Worm (Caenorhabditis elegans) whole organism, L2 larva: ENCODE results near the gene C27A2.8.
A peak's percentile ranks its signal among the peaks of the same experiment; 100 is the strongest.

Source experiments
- C34F6.9 ChIP-seq: fragments of 150-350 bp; optimal IDR thresholded peaks from 2 replicates; lab custom pipeline; 2014; ENCODE audit warnings: missing biosample characterization, missing genetic modification characterization
- F13H6.1 ChIP-seq: sonication (generic microtip); optimal IDR thresholded peaks from 2 replicates; lab custom pipeline; 2016; ENCODE audit warnings: missing genetic modification characterization, missing compliant biosample characterization
- R02D3.7 ChIP-seq: fragments of 150-350 bp; optimal IDR thresholded peaks from 2 replicates; lab custom pipeline; 2014; ENCODE audit warnings: missing biosample characterization, missing genetic modification characterization
- Y55F3AM.14 ChIP-seq: fragments of 200-800 bp; sonication (Bioruptor generic); optimal IDR thresholded peaks from 2 replicates; lab custom pipeline; 2018; ENCODE audit warnings: mild to moderate bottlenecking, missing genetic modification characterization, missing compliant biosample characterization
- ZK546.5 ChIP-seq: sonication (generic microtip); optimal IDR thresholded peaks from 2 replicates; lab custom pipeline; 2017; ENCODE audit warnings: missing biosample characterization, missing genetic modification characterization
- alr-1 ChIP-seq: fragments of 150-350 bp; optimal IDR thresholded peaks from 2 replicates; lab custom pipeline; 2014; ENCODE audit warnings: missing biosample characterization, missing genetic modification characterization
- aly-2 ChIP-seq: fragments of 150-350 bp; optimal IDR thresholded peaks from 2 replicates; lab custom pipeline; 2014; ENCODE audit warnings: missing biosample characterization, missing genetic modification characterization
- ama-1 ChIP-seq: fragments of 150-350 bp; optimal IDR thresholded peaks from 2 replicates; lab custom pipeline; 2018; ENCODE audit warnings: inconsistent platforms
- blmp-1 ChIP-seq: sonication (generic microtip); optimal IDR thresholded peaks from 2 replicates; lab custom pipeline; 2017; ENCODE audit warnings: missing genetic modification characterization, mild to moderate bottlenecking, missing compliant biosample characterization, antibody characterized with exemption, moderate library complexity; ENCODE audit not compliant: insufficient read depth
- ceh-16 ChIP-seq: fragments of 150-350 bp; optimal IDR thresholded peaks from 2 replicates; lab custom pipeline; 2014; ENCODE audit warnings: missing biosample characterization, missing genetic modification characterization
- ceh-82 ChIP-seq: fragments of 150-350 bp; optimal IDR thresholded peaks from 2 replicates; lab custom pipeline; 2014; ENCODE audit warnings: missing biosample characterization, missing genetic modification characterization
- crh-2 ChIP-seq: sonication (generic microtip); optimal IDR thresholded peaks from 2 replicates; lab custom pipeline; 2017; ENCODE audit warnings: missing biosample characterization, missing genetic modification characterization
- dmd-4 ChIP-seq: sonication (generic microtip); optimal IDR thresholded peaks from 2 replicates; lab custom pipeline; 2017; ENCODE audit warnings: missing biosample characterization, missing genetic modification characterization
- egl-27 ChIP-seq: sonication (generic microtip); optimal IDR thresholded peaks from 3 replicates; lab custom pipeline; 2017; ENCODE audit warnings: missing biosample characterization, missing genetic modification reagents, missing genetic modification characterization
- elt-1 ChIP-seq: fragments of 150-350 bp; optimal IDR thresholded peaks from 2 replicates; lab custom pipeline; 2014; ENCODE audit warnings: missing biosample characterization, missing genetic modification characterization
- elt-3 ChIP-seq: sonication (generic microtip); optimal IDR thresholded peaks from 2 replicates; lab custom pipeline; 2017; ENCODE audit warnings: missing biosample characterization, missing genetic modification characterization
- fos-1 ChIP-seq: fragments of 150-350 bp; optimal IDR thresholded peaks from 2 replicates; lab custom pipeline; 2014; ENCODE audit warnings: missing biosample characterization, missing genetic modification characterization
- gmeb-1 ChIP-seq: fragments of 150-350 bp; optimal IDR thresholded peaks from 2 replicates; lab custom pipeline; 2014; ENCODE audit warnings: missing biosample characterization, missing genetic modification characterization
- lin-11 ChIP-seq: fragments of 150-350 bp; sonication (generic microtip); optimal IDR thresholded peaks from 2 replicates; lab custom pipeline; 2014; ENCODE audit warnings: missing biosample characterization, missing genetic modification characterization, inconsistent platforms, mixed read lengths
- lin-13 ChIP-seq: fragments of 150-350 bp; optimal IDR thresholded peaks from 2 replicates; lab custom pipeline; 2014; ENCODE audit warnings: missing biosample characterization, missing genetic modification reagents, missing genetic modification characterization
- lin-39 ChIP-seq: fragments of 150-350 bp; optimal IDR thresholded peaks from 2 replicates; lab custom pipeline; 2014; ENCODE audit warnings: missing biosample characterization, missing genetic modification reagents, missing genetic modification characterization
- lsy-2 ChIP-seq, 2 experiments: fragments of 150-350 bp in 1 of 2; sonication (generic microtip) in 1 of 2; optimal IDR thresholded peaks; 2 replicates each; lab custom pipeline; 2014 to 2017; ENCODE audit warnings: missing biosample characterization in 2 of 2, missing genetic modification characterization in 2 of 2
- mab-5 ChIP-seq: fragments of 150-350 bp; optimal IDR thresholded peaks from 2 replicates; lab custom pipeline; 2014; ENCODE audit warnings: missing biosample characterization, missing genetic modification characterization
- mbf-1 ChIP-seq: sonication (generic microtip); optimal IDR thresholded peaks from 2 replicates; lab custom pipeline; 2017; ENCODE audit warnings: missing biosample characterization, missing genetic modification characterization
- mdl-1 ChIP-seq, 2 experiments: fragments of 150-350 bp in 1 of 2; sonication (generic microtip) in 1 of 2; optimal IDR thresholded peaks; 2 replicates each; lab custom pipeline; 2017; ENCODE audit warnings: missing biosample characterization in 2 of 2, missing genetic modification characterization in 2 of 2
- nhr-10 ChIP-seq: sonication (generic microtip); optimal IDR thresholded peaks from 2 replicates; lab custom pipeline; 2017; ENCODE audit warnings: missing biosample characterization, missing genetic modification characterization
- nhr-11 ChIP-seq: fragments of 150-350 bp; optimal IDR thresholded peaks from 2 replicates; lab custom pipeline; 2014; ENCODE audit warnings: missing biosample characterization, missing genetic modification characterization
- nhr-12 ChIP-seq: fragments of 150-350 bp; optimal IDR thresholded peaks from 2 replicates; lab custom pipeline; 2014; ENCODE audit warnings: missing biosample characterization, missing genetic modification characterization
- nhr-129 ChIP-seq: fragments of 150-350 bp; optimal IDR thresholded peaks from 2 replicates; lab custom pipeline; 2014; ENCODE audit warnings: missing biosample characterization, missing genetic modification characterization
- nhr-21 ChIP-seq: fragments of 150-350 bp; optimal IDR thresholded peaks from 2 replicates; lab custom pipeline; 2014; ENCODE audit warnings: missing biosample characterization, missing genetic modification characterization
- nhr-23 ChIP-seq: fragments of 150-350 bp; optimal IDR thresholded peaks from 2 replicates; lab custom pipeline; 2014; ENCODE audit warnings: missing biosample characterization, missing genetic modification reagents, missing genetic modification characterization
- nhr-237 ChIP-seq: fragments of 150-350 bp; optimal IDR thresholded peaks from 2 replicates; lab custom pipeline; 2014; ENCODE audit warnings: missing biosample characterization, missing genetic modification characterization
- nhr-25 ChIP-seq: fragments of 150-350 bp; sonication (generic microtip); optimal IDR thresholded peaks from 3 replicates; lab custom pipeline; 2014; ENCODE audit warnings: missing biosample characterization, missing genetic modification characterization
- nhr-6 ChIP-seq: fragments of 150-350 bp; optimal IDR thresholded peaks from 2 replicates; lab custom pipeline; 2014; ENCODE audit warnings: missing biosample characterization, missing genetic modification characterization
- nhr-77 ChIP-seq: fragments of 150-350 bp; optimal IDR thresholded peaks from 2 replicates; lab custom pipeline; 2014; ENCODE audit warnings: missing biosample characterization, missing genetic modification characterization
- peb-1 ChIP-seq: fragments of 150-350 bp; optimal IDR thresholded peaks from 2 replicates; lab custom pipeline; 2014; ENCODE audit warnings: missing biosample characterization, missing genetic modification characterization
- sem-4 ChIP-seq: fragments of 150-350 bp; optimal IDR thresholded peaks from 2 replicates; lab custom pipeline; 2014; ENCODE audit warnings: missing biosample characterization, missing genetic modification reagents, missing genetic modification characterization
- skn-1 ChIP-seq: sonication (generic microtip); optimal IDR thresholded peaks from 2 replicates; lab custom pipeline; 2017; ENCODE audit warnings: missing biosample characterization, missing genetic modification characterization
- sma-3 ChIP-seq: sonication (generic microtip); optimal IDR thresholded peaks from 2 replicates; lab custom pipeline; 2016; ENCODE audit warnings: missing genetic modification reagents, missing genetic modification characterization, missing compliant biosample characterization
- sma-9 ChIP-seq, 2 experiments: fragments of 150-350 bp in 1 of 2; sonication (generic microtip) in 1 of 2; optimal IDR thresholded peaks; 2 replicates each; lab custom pipeline; 2014 to 2016; ENCODE audit warnings: missing genetic modification characterization in 2 of 2, mild to moderate bottlenecking in 1 of 2, missing biosample characterization in 1 of 2, missing compliant biosample characterization in 1 of 2, missing genetic modification reagents in 1 of 2, moderate library complexity in 1 of 2
- snpc-4 ChIP-seq: fragments of 150-350 bp; optimal IDR thresholded peaks from 2 replicates; lab custom pipeline; 2014; ENCODE audit warnings: missing biosample characterization, missing genetic modification characterization
- unc-39 ChIP-seq: fragments of 150-350 bp; optimal IDR thresholded peaks from 2 replicates; lab custom pipeline; 2014; ENCODE audit warnings: missing biosample characterization, missing genetic modification characterization
- unc-55 ChIP-seq: fragments of 150-350 bp; sonication (generic microtip); optimal IDR thresholded peaks from 3 replicates; lab custom pipeline; 2014; ENCODE audit warnings: missing biosample characterization, missing genetic modification reagents, missing genetic modification characterization
- unc-62 ChIP-seq: fragments of 150-350 bp; optimal IDR thresholded peaks from 2 replicates; lab custom pipeline; 2014; ENCODE audit warnings: missing biosample characterization, missing genetic modification reagents, missing genetic modification characterization
- zag-1 ChIP-seq: fragments of 150-350 bp; optimal IDR thresholded peaks from 2 replicates; lab custom pipeline; 2014; ENCODE audit warnings: missing biosample characterization, missing genetic modification characterization
- ztf-1 ChIP-seq: fragments of 200-800 bp; sonication (Bioruptor generic); conservative IDR thresholded peaks from 2 replicates; pipeline ENCODE4 v1.3.6; 2022; ENCODE audit warnings: missing genetic modification characterization, missing compliant biosample characterization
- ztf-11 ChIP-seq: sonication (generic microtip); optimal IDR thresholded peaks from 2 replicates; lab custom pipeline; 2017; ENCODE audit warnings: missing biosample characterization, missing genetic modification characterization
- ztf-4 ChIP-seq: fragments of 150-350 bp; optimal IDR thresholded peaks from 2 replicates; lab custom pipeline; 2014; ENCODE audit warnings: missing biosample characterization, missing genetic modification characterization

C27A2.8 gene

DNA sequence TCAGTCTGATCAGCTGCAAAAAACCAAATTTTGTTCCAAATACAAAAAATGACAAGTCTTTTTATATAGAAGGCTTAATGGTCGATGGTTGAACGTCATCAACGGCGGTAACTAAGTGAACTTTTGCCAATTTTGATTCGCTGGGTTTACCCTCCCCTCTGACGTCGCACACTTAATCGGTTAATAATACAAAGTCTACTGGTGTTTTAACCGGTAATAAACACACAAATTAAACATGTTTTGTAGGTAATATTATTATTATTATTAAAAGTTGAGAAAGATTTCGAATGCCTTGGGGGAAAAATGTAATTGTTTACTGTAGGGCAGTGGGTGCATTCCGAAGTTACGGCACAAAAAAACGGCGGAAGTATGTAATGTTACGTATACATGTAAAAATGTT, 7.1 kb downstream of the C27A2.8 start, which contains the start of gene pho-12:
Gene pho-12, minus strand, starts transcription at position 101 of the 400 bp plus-strand sequence.
- TF ChIP-seq ama-1 (lab: Kevin White, UChicago) (no peak), ceh-82 (tag; lab: Kevin White, UChicago) (no peak), mdl-1 (tag; optimal IDR thresholded peaks at IDR 0.05; lab: Kevin White, UChicago) (no peak), ceh-16 (tag; lab: Kevin White, UChicago) (no peak), skn-1 (no peak), R02D3.7 (tag; lab: Kevin White, UChicago) (no peak), lsy-2 (tag; optimal IDR thresholded peaks at IDR 0.05; lab: Kevin White, UChicago) (no peak)

DNA sequence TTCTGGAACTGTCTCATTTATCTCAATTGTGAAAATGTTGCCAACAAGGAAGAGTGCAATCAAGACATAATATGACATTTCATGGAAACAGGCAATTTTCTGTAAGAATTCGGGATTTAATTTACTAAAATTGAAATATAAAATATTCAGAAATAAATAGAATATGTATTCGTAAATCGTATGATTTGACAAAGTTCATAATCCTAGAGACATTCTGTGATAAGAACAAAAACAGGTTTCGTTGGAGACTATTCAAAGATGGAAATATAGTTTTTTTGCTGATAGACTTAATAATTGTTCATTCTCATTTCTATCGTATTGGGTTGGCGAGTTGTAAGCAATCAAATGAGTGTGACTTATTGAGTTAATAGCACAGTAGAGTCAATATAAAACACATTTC, 9.8 kb downstream of the C27A2.8 start, which contains the start of gene C27A2.12:
Gene C27A2.12, minus strand, starts transcription at position 101 of the 400 bp plus-strand sequence.
- TF ChIP-seq nhr-11 (no peak), mdl-1 (tag; optimal IDR thresholded peaks at IDR 0.05; lab: Kevin White, UChicago) (no peak), nhr-237 (tag; lab: Kevin White, UChicago) (no peak), lin-11 (no peak), egl-27 (no peak)

- peak; percentile 44 for TF ChIP-seq lin-11
- TF ChIP-seq ceh-16 (tag; lab: Kevin White, UChicago), result no peak
- no peak for TF ChIP-seq alr-1
- TF ChIP-seq elt-3 (tag; lab: Kevin White, UChicago), result no peak
- TF ChIP-seq egl-27, result no peak
- peak; percentile 35 for TF ChIP-seq C34F6.9 (tag; lab: Kevin White, UChicago)
- no peak for TF ChIP-seq dmd-4
- no peak for TF ChIP-seq mab-5 (tag; lab: Kevin White, UChicago)
- peak in 1 of 2 experiments; percentile 8 for TF ChIP-seq mdl-1 (tag; optimal IDR thresholded peaks at IDR 0.05; lab: Kevin White, UChicago)
- peak; percentile 71 for TF ChIP-seq F13H6.1
- no peak for TF ChIP-seq nhr-11
- no peak for TF ChIP-seq nhr-237 (tag; lab: Kevin White, UChicago)
- TF ChIP-seq nhr-6 (tag; lab: Kevin White, UChicago), result no peak
- no peak for TF ChIP-seq unc-39 (tag; lab: Kevin White, UChicago)
- TF ChIP-seq fos-1 (tag; lab: Kevin White, UChicago), result peak; percentile 30
- TF ChIP-seq nhr-21 (tag; lab: Kevin White, UChicago), result peak; percentile 45
- TF ChIP-seq sem-4 (tag; lab: Kevin White, UChicago), result peak; percentile 47
- peak; percentile 66 for TF ChIP-seq sma-9 (GFP tag; optimal IDR thresholded peaks at IDR 0.05; lab: Kevin White, UChicago)
- TF ChIP-seq sma-9 (tag; optimal IDR thresholded peaks at IDR 0.05; lab: Kevin White, UChicago), result no peak
- TF ChIP-seq peb-1, result no peak
- no peak for TF ChIP-seq R02D3.7 (tag; lab: Kevin White, UChicago)
- TF ChIP-seq elt-1 (tag; lab: Kevin White, UChicago), result no peak
- no peak for TF ChIP-seq ZK546.5 (tag; lab: Kevin White, UChicago)
- TF ChIP-seq blmp-1 (tag; lab: Kevin White, UChicago), result no peak
- TF ChIP-seq nhr-77 (tag; lab: Kevin White, UChicago), result peak; percentile 24
- TF ChIP-seq lsy-2 (tag; optimal IDR thresholded peaks at IDR 0.05; lab: Kevin White, UChicago), result peak; percentile 63 to 81
- peak; percentile 98 for TF ChIP-seq snpc-4 (tag; lab: Kevin White, UChicago)
- peak; percentile 73 for TF ChIP-seq sma-3 (GFP tag; lab: Kevin White, UChicago)
- TF ChIP-seq nhr-23 (tag; lab: Kevin White, UChicago), result no peak
- TF ChIP-seq skn-1, result no peak
- TF ChIP-seq Y55F3AM.14 (GFP tag; lab: Kevin White, UChicago), result no peak
- TF ChIP-seq lin-13 (GFP tag; lab: Kevin White, UChicago), result peak; percentile 31
- peak; percentile 62 for TF ChIP-seq gmeb-1 (tag; lab: Kevin White, UChicago)
- no peak for TF ChIP-seq nhr-10 (tag; lab: Kevin White, UChicago)
- peak; percentile 26 for TF ChIP-seq nhr-25 (tag; lab: Kevin White, UChicago)
- TF ChIP-seq lin-39 (tag; lab: Kevin White, UChicago), result no peak
- no peak for TF ChIP-seq aly-2
- no peak for TF ChIP-seq ama-1 (lab: Kevin White, UChicago)
- TF ChIP-seq mbf-1 (tag; lab: Kevin White, UChicago), result no peak
- TF ChIP-seq crh-2, result peak; percentile 68
- no peak for TF ChIP-seq ztf-4
- TF ChIP-seq ztf-11, result no peak
- TF ChIP-seq ztf-1 (GFP tag; lab: Robert Waterston, UW), result no peak
- TF ChIP-seq ceh-82 (tag; lab: Kevin White, UChicago), result no peak
- no peak for TF ChIP-seq zag-1 (tag; lab: Kevin White, UChicago)
- TF ChIP-seq unc-55 (GFP tag; lab: Kevin White, UChicago), result no peak
- no peak for TF ChIP-seq nhr-12 (tag; lab: Kevin White, UChicago)
- TF ChIP-seq unc-62 (GFP tag; lab: Kevin White, UChicago), result no peak
- TF ChIP-seq nhr-129 (tag; lab: Kevin White, UChicago), result peak; percentile 61
Observed at ce11 chrII:5057315-5057714, 10.5 kb downstream of the C27A2.8 start.
